Fruit fly (Drosophila melanogaster): ENCODE measurements around the gene ome.
A peak's percentile ranks its signal among the peaks of the same experiment; 100 is the strongest.

Gene ome

dm6 chr3L:14761837-14762785 is 89.5 kb downstream of the ome start, which contains the start of the genes Tsen34 and Mgat4a (continued):
- TF ChIP-seq jumu (GFP tag; optimal IDR thresholded peaks at IDR 0.05) (no peak), PHDP (tag; optimal IDR thresholded peaks at IDR 0.05) (peak; percentile 35), Fer3 (tag; optimal IDR thresholded peaks at IDR 0.05) (no peak), H15 (GFP tag; IDR thresholded peaks at IDR 0.05) (no peak), dati (GFP tag; IDR thresholded peaks at IDR 0.05) (no peak), CG13624 (GFP tag; optimal IDR thresholded peaks at IDR 0.05) (peak; percentile 52), CG11504 (tag; optimal IDR thresholded peaks at IDR 0.05) (no peak), nau (GFP tag; optimal IDR thresholded peaks at IDR 0.05) (no peak), CG6272 (GFP tag; IDR thresholded peaks at IDR 0.05) (no peak), lbe (GFP tag; optimal IDR thresholded peaks at IDR 0.05) (no peak), CG17912 (GFP tag; optimal IDR thresholded peaks at IDR 0.05) (peak; percentile 56), ase (GFP tag; IDR thresholded peaks at IDR 0.05) (no peak), zen2 (GFP tag; IDR thresholded peaks at IDR 0.05; ENCODE audit: partially characterized antibody) (no peak; the same call in 2 of the 3 replicates), fd3F (GFP tag; optimal IDR thresholded peaks at IDR 0.05) (peak; percentile 39), zen (tag; optimal IDR thresholded peaks at IDR 0.05) (peak; percentile 37), CG14860 (GFP tag; IDR thresholded peaks at IDR 0.05; ENCODE audit: partially characterized antibody) (peak; percentile 31; the same call in 1 of the 3 replicates), tin (GFP tag; optimal IDR thresholded peaks at IDR 0.05) (no peak), fru (optimal IDR thresholded peaks at IDR 0.05) (no peak), CG1024 (GFP tag; IDR thresholded peaks at IDR 0.05) (no peak; the same call in 1 of the 2 replicates), insv (GFP tag; optimal IDR thresholded peaks at IDR 0.05) (peak in 1 of 2 experiments; percentile 78), vfl (GFP tag; optimal IDR thresholded peaks at IDR 0.05) (no peak), CG3995 (GFP tag; optimal IDR thresholded peaks at IDR 0.05) (peak; percentile 18), bbx (GFP tag; IDR thresholded peaks at IDR 0.05; ENCODE audit: partially characterized antibody) (peak; percentile 73), CG2889 (GFP tag; IDR thresholded peaks at IDR 0.05) (0 out of 3 replicates have a peak, but pooled peaks have one; percentile 30), Oaz (GFP tag; IDR thresholded peaks at IDR 0.05) (no peak), ara (GFP tag; IDR thresholded peaks at IDR 0.05) (no peak), CG10565 (GFP tag; optimal IDR thresholded peaks at IDR 0.05) (no peak), CG2116 (GFP tag; optimal IDR thresholded peaks at IDR 0.05) (peak; percentile 71), fu2 (GFP tag; optimal IDR thresholded peaks at IDR 0.05) (no peak), ro (GFP tag; IDR thresholded peaks at IDR 0.05) (no peak), CG4328 (GFP tag; optimal IDR thresholded peaks at IDR 0.05) (peak; percentile 65), gfzf (GFP tag; optimal IDR thresholded peaks at IDR 0.05) (peak; percentile 34), sr (GFP tag; IDR thresholded peaks at IDR 0.05) (peak; percentile 87), Bgb (GFP tag; IDR thresholded peaks at IDR 0.05; ENCODE audit: partially characterized antibody) (peak; percentile 73), cato (GFP tag; optimal IDR thresholded peaks at IDR 0.05; ENCODE audit: borderline replicate concordance) (no peak), CG4730 (GFP tag; IDR thresholded peaks at IDR 0.05) (no peak), dmrt99B (tag; optimal IDR thresholded peaks at IDR 0.05) (no peak), CG5953 (GFP tag; IDR thresholded peaks at IDR 0.05) (no peak), peb (GFP tag; IDR thresholded peaks at IDR 0.05) (no peak), CG9609 (GFP tag; optimal IDR thresholded peaks at IDR 0.05) (peak; percentile 23), Ets65A (GFP tag) (peak; percentile 56), al (GFP tag; IDR thresholded peaks at IDR 0.05) (no peak), D (optimal IDR thresholded peaks at IDR 0.05) (no peak), D (GFP tag; optimal IDR thresholded peaks at IDR 0.05) (no peak), CG6254 (GFP tag; optimal IDR thresholded peaks at IDR 0.05) (no peak), CG18599 (GFP tag; optimal IDR thresholded peaks at IDR 0.05) (peak; percentile 82), Stat92E (GFP tag; optimal IDR thresholded peaks at IDR 0.05) (peak in 1 of 3 experiments; percentile 37), CG6791 (GFP tag; IDR thresholded peaks at IDR 0.05; ENCODE audit: partially characterized antibody) (peak; percentile 74), TFAM (GFP tag; optimal IDR thresholded peaks at IDR 0.05) (no peak)

Data from whole organism, embryonic.